Fruit fly (Drosophila melanogaster): Measurements from ENCODE around the gene Hmu.

Gene Hmu

DNA sequence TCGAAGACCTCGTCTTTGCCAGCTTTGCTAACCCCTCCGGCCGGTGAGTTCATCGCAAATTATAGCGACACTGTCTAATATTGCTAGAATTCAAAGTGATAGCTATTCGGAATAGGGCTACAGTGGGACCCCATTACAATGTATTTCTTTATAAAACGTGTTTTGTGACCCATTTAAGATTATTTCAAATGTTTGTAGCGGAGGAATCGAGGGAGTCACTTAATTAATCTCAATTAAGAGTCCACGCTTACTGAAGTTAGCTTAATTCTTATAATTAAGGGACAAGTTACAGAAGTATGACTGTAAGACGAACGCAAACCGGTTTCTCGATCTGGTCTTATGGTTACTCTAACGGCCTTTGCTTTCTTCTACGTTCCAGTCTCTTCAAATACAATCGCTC is 1.1 kb downstream of the Hmu start (continued):
- TF ChIP-seq CkIIα-i1 (GFP tag; IDR thresholded peaks at IDR 0.05), result no peak
- TF ChIP-seq CG12769 (tag; optimal IDR thresholded peaks at IDR 0.05), result peak; percentile 63
- TF ChIP-seq Xbp1 (GFP tag; optimal IDR thresholded peaks at IDR 0.05), result peak; percentile 30
- TF ChIP-seq tup (GFP tag; optimal IDR thresholded peaks at IDR 0.05), result no peak
- no peak for TF ChIP-seq CG7271 (tag; optimal IDR thresholded peaks at IDR 0.05)
- TF ChIP-seq hb (GFP tag; IDR thresholded peaks at IDR 0.05; ENCODE audit: partially characterized antibody), result no peak
- no peak for TF ChIP-seq BEAF-32 (GFP tag; optimal IDR thresholded peaks at IDR 0.05)
- no peak for TF ChIP-seq Ravus (GFP tag; IDR thresholded peaks at IDR 0.05)
- TF ChIP-seq Dip3 (GFP tag; optimal IDR thresholded peaks at IDR 0.05), result peak; percentile 44
- peak; percentile 58 for TF ChIP-seq mam (GFP tag; optimal IDR thresholded peaks at IDR 0.05)
- TF ChIP-seq CG8359 (GFP tag; optimal IDR thresholded peaks at IDR 0.05; ENCODE audit: borderline replicate concordance), result no peak
- TF ChIP-seq CG9437 (GFP tag; optimal IDR thresholded peaks at IDR 0.05), result no peak
- TF ChIP-seq Dp (GFP tag; optimal IDR thresholded peaks at IDR 0.05), result no peak
- 0 out of 2 replicates have a peak, but pooled peaks have one; percentile 22 for TF ChIP-seq CG11696 (GFP tag; IDR thresholded peaks at IDR 0.05)
- peak; percentile 40 for TF ChIP-seq CG12071 (GFP tag; optimal IDR thresholded peaks at IDR 0.05)
- TF ChIP-seq CG15479 (GFP tag; optimal IDR thresholded peaks at IDR 0.05), result no peak
- TF ChIP-seq Atf3 (GFP tag; optimal IDR thresholded peaks at IDR 0.05), result no peak
- TF ChIP-seq CG6683 (GFP tag; optimal IDR thresholded peaks at IDR 0.05), result no peak
- TF ChIP-seq CG10431 (GFP tag; optimal IDR thresholded peaks at IDR 0.05), result no peak
- peak; percentile 62 for TF ChIP-seq CG2712 (tag; optimal IDR thresholded peaks at IDR 0.05)
- TF ChIP-seq Camta (GFP tag; optimal IDR thresholded peaks at IDR 0.05), result no peak
- no peak for TF ChIP-seq CG18764 (GFP tag; optimal IDR thresholded peaks at IDR 0.05)
- peak; percentile 26 for TF ChIP-seq CrebB (tag; optimal IDR thresholded peaks at IDR 0.05)
- peak; percentile 37 for TF ChIP-seq CG30403 (GFP tag; optimal IDR thresholded peaks at IDR 0.05)
- peak; percentile 38; the same call in 1 of the 2 replicates for TF ChIP-seq NFAT (GFP tag; IDR thresholded peaks at IDR 0.05)
- TF ChIP-seq CG42726 (GFP tag; IDR thresholded peaks at IDR 0.05; ENCODE audit: partially characterized antibody), result no peak
- no peak for TF ChIP-seq chif (GFP tag; optimal IDR thresholded peaks at IDR 0.05)
- no peak for TF ChIP-seq CG16779 (GFP tag; IDR thresholded peaks at IDR 0.05)
- peak; percentile 34; the same call in 1 of the 2 replicates for TF ChIP-seq ranshi (GFP tag; IDR thresholded peaks at IDR 0.05)
- TF ChIP-seq ems (GFP tag; optimal IDR thresholded peaks at IDR 0.05), result no peak
- TF ChIP-seq CG30020 (tag; optimal IDR thresholded peaks at IDR 0.05), result no peak
- TF ChIP-seq CG10209 (GFP tag; optimal IDR thresholded peaks at IDR 0.05), result peak; percentile 14
- TF ChIP-seq CG11247 (GFP tag; IDR thresholded peaks at IDR 0.05), result no peak
- TF ChIP-seq gcm (GFP tag; optimal IDR thresholded peaks at IDR 0.05), result no peak
- no peak for TF ChIP-seq bigmax (GFP tag; optimal IDR thresholded peaks at IDR 0.05)
- peak; percentile 58 for TF ChIP-seq Fer3 (tag; optimal IDR thresholded peaks at IDR 0.05)
- TF ChIP-seq phol (tag; optimal IDR thresholded peaks at IDR 0.05), result peak; percentile 33
- TF ChIP-seq cad (GFP tag; optimal IDR thresholded peaks at IDR 0.05), result no peak
- peak; percentile 35 for TF ChIP-seq CG12219 (GFP tag; optimal IDR thresholded peaks at IDR 0.05)
- TF ChIP-seq crp (GFP tag; optimal IDR thresholded peaks at IDR 0.05), result no peak
- TF ChIP-seq tll (GFP tag; optimal IDR thresholded peaks at IDR 0.05), result no peak
- no peak for TF ChIP-seq CG8281 (tag; optimal IDR thresholded peaks at IDR 0.05)
- no peak for TF ChIP-seq H15 (GFP tag; IDR thresholded peaks at IDR 0.05)
- no peak for TF ChIP-seq CTCF (GFP tag; optimal IDR thresholded peaks at IDR 0.05)
- no peak for TF ChIP-seq YL-1 (GFP tag; optimal IDR thresholded peaks at IDR 0.05)
- TF ChIP-seq peb (GFP tag; IDR thresholded peaks at IDR 0.05), result no peak
- no peak for TF ChIP-seq slou (GFP tag; optimal IDR thresholded peaks at IDR 0.05)
- TF ChIP-seq pb (GFP tag; optimal IDR thresholded peaks at IDR 0.05), result no peak
- no peak for TF ChIP-seq mld (GFP tag; IDR thresholded peaks at IDR 0.05; ENCODE audit: partially characterized antibody)
- TF ChIP-seq Usf (GFP tag; optimal IDR thresholded peaks at IDR 0.05), result no peak
- TF ChIP-seq Spps (tag; optimal IDR thresholded peaks at IDR 0.05), result no peak

Data from whole organism, embryonic.